Fruit fly (Drosophila melanogaster) whole organism, embryonic: ENCODE results near the gene CG13457.

Experiments
- Antp ChIP-seq: fragments of 200-800 bp; sonication (Bioruptor generic); optimal IDR thresholded peaks from 3 replicates; lab custom pipeline; 2016; ENCODE audit warnings: missing biosample characterization, missing genetic modification characterization
- B-H2 ChIP-seq: fragments of 200-800 bp; sonication (Bioruptor generic); optimal IDR thresholded peaks from 2 replicates; lab custom pipeline; 2018; ENCODE audit warnings: missing biosample characterization, mild to moderate bottlenecking, missing genetic modification characterization
- CG10654 ChIP-seq: fragments of 200-800 bp; sonication (Bioruptor generic); optimal IDR thresholded peaks from 2 replicates; lab custom pipeline; 2016; ENCODE audit warnings: missing biosample characterization, missing genetic modification characterization
- CG10979 ChIP-seq: fragments of 200-800 bp; sonication (Bioruptor generic); optimal IDR thresholded peaks from 2 replicates; lab custom pipeline; 2018; ENCODE audit warnings: missing biosample characterization, mild to moderate bottlenecking, missing genetic modification characterization, moderate library complexity
- CG11247 ChIP-seq: fragments of 200-800 bp; sonication (Bioruptor generic); IDR thresholded peaks from 2 replicates; pipeline ENCODE4 v1.3.6; 2022; ENCODE audit warnings: missing biosample characterization, missing genetic modification characterization
- CG11504 ChIP-seq: fragments of 200-800 bp; sonication (Bioruptor generic); optimal IDR thresholded peaks from 3 replicates; lab custom pipeline; 2019; ENCODE audit warnings: missing biosample characterization, mild to moderate bottlenecking, missing genetic modification characterization, moderate library complexity
- CG14710 ChIP-seq: fragments of 200-800 bp; sonication (Bioruptor generic); optimal IDR thresholded peaks from 3 replicates; lab custom pipeline; 2019; ENCODE audit warnings: missing biosample characterization, mild to moderate bottlenecking, missing genetic modification characterization, moderate library complexity
- CG15073 ChIP-seq: fragments of 200-800 bp; sonication (Bioruptor generic); optimal IDR thresholded peaks from 2 replicates; lab custom pipeline; 2016; ENCODE audit warnings: missing biosample characterization, missing genetic modification characterization
- CG15269 ChIP-seq: fragments of 200-800 bp; sonication (Bioruptor generic); optimal IDR thresholded peaks from 2 replicates; lab custom pipeline; 2018; ENCODE audit warnings: missing biosample characterization, mild to moderate bottlenecking, missing genetic modification characterization, moderate library complexity
- CG1602 ChIP-seq: fragments of 200-800 bp; sonication (Bioruptor generic); optimal IDR thresholded peaks from 3 replicates; lab custom pipeline; 2016; ENCODE audit warnings: missing biosample characterization, missing genetic modification characterization
- CG17361 ChIP-seq: fragments of 200-800 bp; sonication (Bioruptor generic); IDR thresholded peaks from 3 replicates; pipeline ENCODE4 v1.3.6; 2022; ENCODE audit warnings: missing biosample characterization, missing genetic modification characterization
- CG17829 ChIP-seq: fragments of 200-800 bp; optimal IDR thresholded peaks from 2 replicates; lab custom pipeline; 2019; ENCODE audit warnings: missing biosample characterization, mild to moderate bottlenecking, missing genetic modification characterization, moderate library complexity
- CG3065 ChIP-seq: fragments of 200-800 bp; sonication (Bioruptor generic); optimal IDR thresholded peaks from 2 replicates; lab custom pipeline; 2016; ENCODE audit warnings: missing biosample characterization, missing genetic modification characterization
- CG31441 ChIP-seq: fragments of 200-800 bp; sonication (Bioruptor generic); IDR thresholded peaks from 2 replicates; pipeline ENCODE4 v1.3.6; 2022; ENCODE audit warnings: missing biosample characterization, missing genetic modification characterization
- CG32772 ChIP-seq: fragments of 200-800 bp; sonication (Bioruptor generic); IDR thresholded peaks from 2 replicates; pipeline ENCODE4 v1.3.6; 2022; ENCODE audit warnings: missing biosample characterization, missing genetic modification characterization
- CG3838 ChIP-seq: fragments of 200-800 bp; sonication (Bioruptor generic); optimal IDR thresholded peaks from 3 replicates; lab custom pipeline; 2016; ENCODE audit warnings: missing biosample characterization, missing genetic modification characterization
- CG3995 ChIP-seq: fragments of 200-800 bp; sonication (Bioruptor generic); optimal IDR thresholded peaks from 3 replicates; lab custom pipeline; 2016; ENCODE audit warnings: missing biosample characterization, missing genetic modification characterization
- CG4404 ChIP-seq: fragments of 200-800 bp; sonication (Bioruptor generic); IDR thresholded peaks from 2 replicates; pipeline ENCODE4 v1.3.6; 2022; ENCODE audit warnings: missing biosample characterization, missing genetic modification characterization
- CG6254 ChIP-seq: fragments of 200-800 bp; sonication (Bioruptor generic); optimal IDR thresholded peaks from 3 replicates; lab custom pipeline; 2017; ENCODE audit warnings: mild to moderate bottlenecking, missing biosample characterization, missing genetic modification reagents, missing genetic modification characterization
- CG8924 ChIP-seq: fragments of 200-800 bp; optimal IDR thresholded peaks from 3 replicates; lab custom pipeline; 2019; ENCODE audit warnings: missing biosample characterization, mild to moderate bottlenecking, missing genetic modification characterization, moderate library complexity
- CG8944 ChIP-seq: fragments of 200-800 bp; sonication (Bioruptor generic); optimal IDR thresholded peaks from 3 replicates; lab custom pipeline; 2016; ENCODE audit warnings: missing biosample characterization, missing genetic modification characterization
- CG9727 ChIP-seq: fragments of 200-800 bp; sonication (Bioruptor generic); optimal IDR thresholded peaks from 3 replicates; lab custom pipeline; 2017; ENCODE audit warnings: missing biosample characterization, mild to moderate bottlenecking, missing genetic modification characterization
- CTCF ChIP-seq: fragments of 200-800 bp; sonication (Bioruptor generic); optimal IDR thresholded peaks from 2 replicates; lab custom pipeline; 2017; ENCODE audit warnings: missing biosample characterization, mild to moderate bottlenecking, missing genetic modification characterization, moderate library complexity
- CoRest ChIP-seq: fragments of 200-800 bp; sonication (Bioruptor generic); optimal IDR thresholded peaks from 3 replicates; lab custom pipeline; 2018; ENCODE audit warnings: missing biosample characterization, mild to moderate bottlenecking, missing genetic modification characterization, moderate library complexity
- D19A ChIP-seq: fragments of 200-800 bp; optimal IDR thresholded peaks from 3 replicates; lab custom pipeline; 2019; ENCODE audit warnings: missing biosample characterization, mild to moderate bottlenecking, missing genetic modification characterization, moderate library complexity
- Fer1 ChIP-seq: fragments of 200-800 bp; sonication (Bioruptor generic); optimal IDR thresholded peaks from 2 replicates; lab custom pipeline; 2017; ENCODE audit warnings: missing biosample characterization, mild to moderate bottlenecking, missing genetic modification characterization
- H15 ChIP-seq: fragments of 200-800 bp; sonication (Bioruptor generic); IDR thresholded peaks from 3 replicates; pipeline ENCODE4 v1.3.6; 2022; ENCODE audit warnings: missing biosample characterization, missing genetic modification characterization
- Hey ChIP-seq: fragments of 200-800 bp; sonication (Bioruptor generic); optimal IDR thresholded peaks from 3 replicates; lab custom pipeline; 2018; ENCODE audit warnings: missing biosample characterization, mild to moderate bottlenecking, missing genetic modification characterization
- Max ChIP-seq: fragments of 200-800 bp; sonication (Bioruptor generic); optimal IDR thresholded peaks from 2 replicates; lab custom pipeline; 2016; ENCODE audit warnings: missing biosample characterization, mild to moderate bottlenecking, missing genetic modification characterization
- NC2α ChIP-seq: fragments of 200-800 bp; sonication (Bioruptor generic); optimal IDR thresholded peaks from 2 replicates; lab custom pipeline; 2016; ENCODE audit warnings: missing biosample characterization, missing genetic modification characterization
- Oli ChIP-seq: fragments of 200-800 bp; sonication (Bioruptor generic); optimal IDR thresholded peaks from 2 replicates; lab custom pipeline; 2018; ENCODE audit warnings: missing biosample characterization, mild to moderate bottlenecking, missing genetic modification characterization, moderate library complexity
- Pdp1 ChIP-seq, 2 experiments: fragments of 200-800 bp; sonication (Bioruptor generic); optimal IDR thresholded peaks; 3 replicates each; lab custom pipeline; 2016; ENCODE audit warnings: missing biosample characterization in 2 of 2, missing genetic modification characterization in 2 of 2, mild to moderate bottlenecking in 1 of 2, moderate library complexity in 1 of 2
- Ravus ChIP-seq: fragments of 200-800 bp; sonication (Bioruptor generic); IDR thresholded peaks from 2 replicates; pipeline ENCODE4 v1.3.6; 2022; ENCODE audit warnings: missing biosample characterization, missing genetic modification characterization
- Sox100B ChIP-seq: fragments of 200-800 bp; sonication (Bioruptor generic); optimal IDR thresholded peaks from 3 replicates; lab custom pipeline; 2018; ENCODE audit warnings: missing biosample characterization, mild to moderate bottlenecking, missing genetic modification characterization
- Sox102F ChIP-seq: fragments of 200-800 bp; sonication (Bioruptor generic); optimal IDR thresholded peaks from 2 replicates; lab custom pipeline; 2018; ENCODE audit warnings: missing biosample characterization, mild to moderate bottlenecking, missing genetic modification characterization, moderate library complexity
- ap ChIP-seq: fragments of 200-800 bp; sonication (Bioruptor generic); IDR thresholded peaks from 2 replicates; pipeline ENCODE4 v1.3.6; 2022; ENCODE audit warnings: missing biosample characterization, missing genetic modification characterization
- ara ChIP-seq: fragments of 200-800 bp; sonication (Bioruptor generic); IDR thresholded peaks from 2 replicates; pipeline ENCODE4 v1.3.6; 2022; ENCODE audit warnings: missing biosample characterization, missing genetic modification characterization
- crp ChIP-seq, 2 experiments: fragments of 200-800 bp; sonication (Bioruptor generic); optimal IDR thresholded peaks; 2 replicates in 1 of 2; 3 replicates in 1 of 2; lab custom pipeline; 2017; ENCODE audit warnings: missing biosample characterization in 2 of 2, missing genetic modification characterization in 2 of 2, mild to moderate bottlenecking in 1 of 2, moderate library complexity in 1 of 2
- danr ChIP-seq: fragments of 200-800 bp; sonication (Bioruptor generic); IDR thresholded peaks from 2 replicates; pipeline ENCODE4 v1.3.6; 2022; ENCODE audit warnings: missing biosample characterization, missing genetic modification characterization
- fd3F ChIP-seq: fragments of 200-800 bp; sonication (Bioruptor generic); optimal IDR thresholded peaks from 2 replicates; lab custom pipeline; 2018; ENCODE audit warnings: missing biosample characterization, mild to moderate bottlenecking, missing genetic modification characterization, moderate library complexity
- grau ChIP-seq: fragments of 200-800 bp; optimal IDR thresholded peaks from 3 replicates; lab custom pipeline; 2019; ENCODE audit warnings: missing biosample characterization, mild to moderate bottlenecking, missing genetic modification characterization, moderate library complexity
- her ChIP-seq: fragments of 200-800 bp; sonication (Bioruptor generic); optimal IDR thresholded peaks from 2 replicates; lab custom pipeline; 2016; ENCODE audit warnings: missing biosample characterization, missing genetic modification characterization
- kni ChIP-seq: fragments of 200-800 bp; sonication (Bioruptor generic); optimal IDR thresholded peaks from 3 replicates; lab custom pipeline; 2017; ENCODE audit warnings: mild to moderate bottlenecking, missing biosample characterization, missing genetic modification reagents, missing genetic modification characterization
- nom ChIP-seq: fragments of 200-800 bp; sonication (Bioruptor generic); optimal IDR thresholded peaks from 2 replicates; lab custom pipeline; 2017; ENCODE audit warnings: missing biosample characterization, missing genetic modification characterization, mild to moderate bottlenecking, moderate library complexity, missing genetic modification reagents
- ranshi ChIP-seq: fragments of 200-800 bp; sonication (Bioruptor generic); IDR thresholded peaks from 2 replicates; pipeline ENCODE4 v1.3.6; 2022; ENCODE audit warnings: missing biosample characterization, missing genetic modification characterization
- row ChIP-seq: fragments of 200-800 bp; sonication (Bioruptor generic); IDR thresholded peaks from 3 replicates; pipeline ENCODE4 v1.3.6; 2022; ENCODE audit warnings: missing biosample characterization, missing genetic modification characterization
- salm ChIP-seq: fragments of 200-800 bp; sonication (Bioruptor generic); optimal IDR thresholded peaks from 2 replicates; lab custom pipeline; 2018; ENCODE audit warnings: missing biosample characterization, mild to moderate bottlenecking, missing genetic modification characterization
- sd ChIP-seq: fragments of 200-800 bp; sonication (Bioruptor generic); optimal IDR thresholded peaks from 3 replicates; lab custom pipeline; 2018; ENCODE audit warnings: missing biosample characterization, mild to moderate bottlenecking, missing genetic modification characterization, moderate library complexity
- sens-2 ChIP-seq: fragments of 200-800 bp; sonication (Bioruptor generic); IDR thresholded peaks from 2 replicates; pipeline ENCODE4 v1.3.6; 2022; ENCODE audit warnings: missing biosample characterization, missing genetic modification characterization
- sr ChIP-seq: fragments of 200-800 bp; sonication (Bioruptor generic); IDR thresholded peaks from 3 replicates; pipeline ENCODE4 v1.3.6; 2022; ENCODE audit warnings: missing biosample characterization, missing genetic modification characterization
- tgo ChIP-seq: fragments of 200-800 bp; sonication (Bioruptor generic); IDR thresholded peaks from 3 replicates; pipeline ENCODE4 v1.3.6; 2022; ENCODE audit warnings: missing biosample characterization, missing genetic modification characterization
- vvl ChIP-seq: fragments of 200-800 bp; sonication (Bioruptor generic); IDR thresholded peaks from 2 replicates; pipeline ENCODE4 v1.3.6; 2022; ENCODE audit warnings: missing biosample characterization, missing genetic modification characterization

The CG13457 gene

DNA sequence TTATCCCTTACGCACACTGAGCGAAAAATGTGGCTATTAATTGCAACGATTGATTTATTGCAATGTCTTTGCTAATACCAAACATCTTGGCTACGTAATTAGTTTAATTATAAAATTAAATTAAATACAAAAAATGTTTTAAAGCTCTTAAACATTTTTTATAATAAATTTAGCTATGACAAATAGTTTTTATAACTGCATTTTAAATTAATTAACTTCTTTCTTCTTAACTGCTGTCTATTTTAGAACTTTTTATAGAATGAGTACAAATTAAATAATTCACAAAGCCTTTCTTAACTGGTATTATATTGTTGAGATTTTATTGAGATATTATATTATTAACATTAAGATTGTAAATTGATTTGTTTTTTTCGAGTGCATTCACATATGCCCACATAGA, 43.6 kb upstream of the CG13457 start (continued):
- TF ChIP-seq Pdp1 (GFP tag; optimal IDR thresholded peaks at IDR 0.05; lab: Kevin White, UChicago) (no peak), her (GFP tag; lab: Kevin White, UChicago) (no peak), CoRest (tag; lab: Kevin White, UChicago) (peak; percentile 61), tgo (GFP tag; lab: Robert Waterston, UW) (no peak), CG8924 (tag; lab: Kevin White, UChicago) (peak; percentile 23), NC2α (GFP tag; lab: Kevin White, UChicago) (no peak), CG4404 (GFP tag; lab: Robert Waterston, UW) (no peak), CG31441 (GFP tag; lab: Robert Waterston, UW) (peak; percentile 70), CG15269 (tag; lab: Kevin White, UChicago) (no peak), grau (tag; lab: Kevin White, UChicago) (peak; percentile 56), CG10979 (peak; percentile 83), CG1602 (peak; percentile 23), Sox100B (GFP tag; lab: Kevin White, UChicago) (peak; percentile 17), row (GFP tag; lab: Robert Waterston, UW) (0 out of 3 replicates have a peak, but pooled peaks have one; percentile 10), Hey (tag; lab: Kevin White, UChicago) (no peak), Sox102F (GFP tag; lab: Kevin White, UChicago) (peak; percentile 41), Fer1 (GFP tag; lab: Kevin White, UChicago) (no peak), salm (tag; lab: Kevin White, UChicago) (no peak), danr (GFP tag; lab: Robert Waterston, UW) (no peak), CG17829 (tag; lab: Kevin White, UChicago) (peak; percentile 70), nom (GFP tag; lab: Kevin White, UChicago) (no peak), Max (GFP tag; lab: Kevin White, UChicago) (no peak), fd3F (GFP tag; lab: Kevin White, UChicago) (no peak), CG9727 (GFP tag; lab: Kevin White, UChicago) (peak; percentile 54), crp (GFP tag; optimal IDR thresholded peaks at IDR 0.05; lab: Kevin White, UChicago) (no peak), sd (tag; lab: Kevin White, UChicago) (no peak), CG6254 (GFP tag; lab: Kevin White, UChicago) (peak; percentile 2), CG3995 (GFP tag; lab: Kevin White, UChicago) (no peak), CG10654 (GFP tag; lab: Kevin White, UChicago) (no peak), kni (GFP tag; lab: Kevin White, UChicago) (no peak), vvl (GFP tag; lab: Robert Waterston, UW) (no peak), CG17361 (peak; percentile 77), CG3838 (GFP tag; lab: Kevin White, UChicago) (no peak), Oli (tag; lab: Kevin White, UChicago) (peak; percentile 39)

- TF ChIP-seq CG3065 (no peak), sr (GFP tag; lab: Robert Waterston, UW) (no peak), CG11504 (tag; lab: Kevin White, UChicago) (no peak), CG14710 (tag; lab: Kevin White, UChicago) (no peak), CG11247 (GFP tag; lab: Robert Waterston, UW) (no peak), ranshi (GFP tag; lab: Robert Waterston, UW) (no peak), ap (no peak), sens-2 (GFP tag; lab: Robert Waterston, UW) (no peak), Antp (GFP tag; lab: Kevin White, UChicago) (no peak), Ravus (GFP tag; lab: Robert Waterston, UW) (no peak), CG15073 (GFP tag; lab: Kevin White, UChicago) (no peak), ara (GFP tag; lab: Robert Waterston, UW) (no peak), B-H2 (GFP tag; lab: Kevin White, UChicago) (no peak), D19A (tag; lab: Kevin White, UChicago) (peak; percentile 24), CG32772 (GFP tag; lab: Robert Waterston, UW) (no peak), CG8944 (GFP tag; lab: Kevin White, UChicago) (no peak), CG31441 (GFP tag; lab: Robert Waterston, UW) (0 out of 2 replicates have a peak, but pooled peaks have one; percentile 14), H15 (no peak), CTCF (GFP tag; lab: Kevin White, UChicago) (no peak)
Observed at dm6 chr3L:15174086-15174485, 42.9 kb upstream of the CG13457 start.
